Worm (Caenorhabditis elegans): ENCODE measurements around the gene B0303.14.

The B0303.14 gene

ce11 chrIII:8689655-8690054 is 26.3 kb downstream of the B0303.14 start, which contains the start of gene B0303.4 (continued):
- TF ChIP-seq pag-3 (tag; optimal IDR thresholded peaks at IDR 0.05; ENCODE audit: borderline replicate concordance, insufficient read depth): peak; percentile 43
- peak; percentile 46 for TF ChIP-seq tbx-2 (tag; optimal IDR thresholded peaks at IDR 0.05)
- TF ChIP-seq lin-15B (tag; optimal IDR thresholded peaks at IDR 0.05): peak; percentile 38
- no peak for TF ChIP-seq zip-4 (GFP tag; optimal IDR thresholded peaks at IDR 0.05)
- peak; percentile 68 to 76 for TF ChIP-seq lin-35 (GFP tag; optimal IDR thresholded peaks at IDR 0.05)
- TF ChIP-seq lir-3 (tag; optimal IDR thresholded peaks at IDR 0.05; ENCODE audit: poor library complexity): peak; percentile 38
- no peak for TF ChIP-seq unc-98 (GFP tag; IDR thresholded peaks at IDR 0.05)
- peak; percentile 53 for TF ChIP-seq skn-1 (tag; optimal IDR thresholded peaks at IDR 0.05)
- TF ChIP-seq unc-30 (tag; optimal IDR thresholded peaks at IDR 0.05): no peak
- TF ChIP-seq efl-1 (optimal IDR thresholded peaks at IDR 0.05): peak; percentile 59 to 64
- peak; percentile 55 to 63 for TF ChIP-seq efl-1 (GFP tag; optimal IDR thresholded peaks at IDR 0.05 in 1 of 2)
- TF ChIP-seq lin-14 (GFP tag; optimal IDR thresholded peaks at IDR 0.05): peak; percentile 89
- peak in 1 of 2 experiments; percentile 28 for TF ChIP-seq mdl-1 (tag; optimal IDR thresholded peaks at IDR 0.05)
- peak; percentile 51 for TF ChIP-seq C16A3.4 (tag; optimal IDR thresholded peaks at IDR 0.05)
- peak; percentile 46 for TF ChIP-seq nhr-47 (tag; optimal IDR thresholded peaks at IDR 0.05)
- TF ChIP-seq xbp-1 (tag; optimal IDR thresholded peaks at IDR 0.05): peak; percentile 34
- TF ChIP-seq ceh-63 (GFP tag; optimal IDR thresholded peaks at IDR 0.05): no peak
- TF ChIP-seq swsn-7 (tag; optimal IDR thresholded peaks at IDR 0.05): peak; percentile 55
- peak; percentile 52 for TF ChIP-seq nhr-20 (tag; optimal IDR thresholded peaks at IDR 0.05)
- no peak for TF ChIP-seq ztf-4 (tag; optimal IDR thresholded peaks at IDR 0.05)
- TF ChIP-seq lin-13 (GFP tag; optimal IDR thresholded peaks at IDR 0.05): peak; percentile 29
- TF ChIP-seq nhr-71 (tag; optimal IDR thresholded peaks at IDR 0.05): peak; percentile 72

- TF ChIP-seq tbx-2 (tag; optimal IDR thresholded peaks at IDR 0.05): no peak
- TF ChIP-seq fkh-8 (tag; optimal IDR thresholded peaks at IDR 0.05): no peak
- TF ChIP-seq sup-37 (GFP tag; optimal IDR thresholded peaks at IDR 0.05): no peak
- TF ChIP-seq grh-1 (GFP tag; IDR thresholded peaks at IDR 0.05): no peak
- TF ChIP-seq nhr-77 (tag; optimal IDR thresholded peaks at IDR 0.05): no peak
- TF ChIP-seq unc-86 (tag; optimal IDR thresholded peaks at IDR 0.05): no peak
- no peak for TF ChIP-seq nhr-90 (tag; optimal IDR thresholded peaks at IDR 0.05; ENCODE audit: poor library complexity)
- no peak for TF ChIP-seq alr-1 (tag; optimal IDR thresholded peaks at IDR 0.05; ENCODE audit: borderline replicate concordance)
- TF ChIP-seq snpc-4 (tag; optimal IDR thresholded peaks at IDR 0.05): no peak
- TF ChIP-seq unc-62 (GFP tag; optimal IDR thresholded peaks at IDR 0.05): no peak
- TF ChIP-seq nhr-85 (tag): no peak
- TF ChIP-seq unc-130 (tag; optimal IDR thresholded peaks at IDR 0.05): no peak
- TF ChIP-seq rnt-1 (tag; optimal IDR thresholded peaks at IDR 0.05): no peak
- no peak for TF ChIP-seq ceh-8 (GFP tag; optimal IDR thresholded peaks at IDR 0.05)
These were observed 26.8 kb downstream of the B0303.14 start for ce11 chrIII:8689143-8689542.

DNA sequence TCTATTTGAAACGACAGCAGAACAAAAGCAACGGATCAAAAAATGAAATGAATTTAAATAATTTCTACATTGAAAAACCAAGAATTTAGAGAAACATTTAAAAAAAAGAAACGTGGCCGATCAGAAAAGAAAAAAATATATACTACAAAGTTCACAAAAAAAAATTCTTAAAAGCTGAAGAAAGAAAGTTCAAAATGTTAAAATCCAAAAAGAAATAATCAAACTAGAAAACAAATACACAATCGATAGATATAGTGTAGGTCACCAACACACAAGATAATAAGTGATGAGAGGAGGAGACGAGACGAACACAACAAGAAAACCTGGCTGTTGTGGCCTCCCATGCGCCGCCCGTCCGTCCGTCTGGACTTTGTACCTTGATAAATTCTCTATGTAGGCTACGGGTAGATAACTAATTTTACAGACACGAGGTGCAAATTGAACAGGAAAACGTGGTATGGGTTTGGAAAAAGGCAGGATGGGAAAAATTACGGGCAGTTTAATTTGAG is 27.5 kb downstream of the B0303.14 start, which contains the start of gene hadb-1:
hadb-1 (minus strand) TSS at position 51 of the 509 bp plus-strand sequence.
- TF ChIP-seq mef-2 (tag; optimal IDR thresholded peaks at IDR 0.05) (no peak), ceh-8 (GFP tag; optimal IDR thresholded peaks at IDR 0.05) (no peak), lin-35 (GFP tag; optimal IDR thresholded peaks at IDR 0.05) (peak in 1 of 2 experiments; percentile 28), nhr-71 (tag; optimal IDR thresholded peaks at IDR 0.05) (peak; percentile 38), nhr-85 (tag) (peak; percentile 49), lin-15B (tag; optimal IDR thresholded peaks at IDR 0.05) (no peak), elt-3 (tag; optimal IDR thresholded peaks at IDR 0.05) (peak in 1 of 6 experiments; percentile 66), nhr-84 (tag; optimal IDR thresholded peaks at IDR 0.05) (no peak), snu-23 (GFP tag; optimal IDR thresholded peaks at IDR 0.05) (peak; percentile 34), blmp-1 (tag; optimal IDR thresholded peaks at IDR 0.05) (peak; percentile 31), dpl-1 (GFP tag; optimal IDR thresholded peaks at IDR 0.05) (peak in 1 of 3 experiments; percentile 19), fkh-10 (GFP tag; optimal IDR thresholded peaks at IDR 0.05) (no peak), nhr-20 (tag; optimal IDR thresholded peaks at IDR 0.05) (peak; percentile 54), mdl-1 (tag; optimal IDR thresholded peaks at IDR 0.05) (peak in 1 of 2 experiments; percentile 1), nhr-12 (tag; optimal IDR thresholded peaks at IDR 0.05) (no peak), vab-15 (tag; optimal IDR thresholded peaks at IDR 0.05) (no peak), lin-14 (GFP tag; optimal IDR thresholded peaks at IDR 0.05) (peak; percentile 81), zip-4 (GFP tag; optimal IDR thresholded peaks at IDR 0.05) (no peak), efl-1 (optimal IDR thresholded peaks at IDR 0.05) (no peak), efl-1 (GFP tag; optimal IDR thresholded peaks at IDR 0.05 in 1 of 2) (peak in 1 of 2 experiments; percentile 53), mep-1 (tag; optimal IDR thresholded peaks at IDR 0.05) (peak; percentile 4), C04F5.9 (tag; optimal IDR thresholded peaks at IDR 0.05) (no peak), isw-1 (GFP tag; IDR thresholded peaks at IDR 0.05) (no peak), unc-62 (GFP tag; optimal IDR thresholded peaks at IDR 0.05) (no peak), nhr-11 (tag; optimal IDR thresholded peaks at IDR 0.05) (no peak)

Data from whole organism, L1 larva.